Worm (Caenorhabditis elegans) whole organism, young adult: ENCODE measurements around the gene farl-11.

ENCODE experiments used
- B0035.1 ChIP-seq: sonication (generic microtip); optimal IDR thresholded peaks from 2 replicates; lab custom pipeline; 2016; ENCODE audit warnings: missing genetic modification characterization, mild to moderate bottlenecking, missing compliant biosample characterization, missing genotype, missing genetic modification reagents
- B0261.1 ChIP-seq: sonication (generic microtip); optimal IDR thresholded peaks from 2 replicates; lab custom pipeline; 2016; ENCODE audit warnings: mild to moderate bottlenecking, missing genetic modification characterization, moderate library complexity, missing compliant biosample characterization
- B0336.3 ChIP-seq: fragments of 200-800 bp; sonication (Bioruptor generic); IDR thresholded peaks from 2 replicates; pipeline ENCODE4 v1.3.6; 2022; ENCODE audit warnings: missing genetic modification characterization, missing compliant biosample characterization
- C17E4.6 ChIP-seq: fragments of 200-800 bp; sonication (Bioruptor generic); IDR thresholded peaks from 2 replicates; pipeline ENCODE4 v1.3.6; 2022; ENCODE audit warnings: missing genetic modification reagents, missing genetic modification characterization, missing compliant biosample characterization
- F23B12.7 ChIP-seq: sonication (generic microtip); optimal IDR thresholded peaks from 2 replicates; lab custom pipeline; 2017; ENCODE audit warnings: missing genetic modification characterization, mild to moderate bottlenecking, missing compliant biosample characterization, antibody characterized with exemption, moderate library complexity; ENCODE audit not compliant: insufficient read depth
- F57A8.1 ChIP-seq: fragments of 200-800 bp; sonication (Bioruptor generic); optimal IDR thresholded peaks from 2 replicates; lab custom pipeline; 2018; ENCODE audit warnings: mild to moderate bottlenecking, missing genetic modification characterization, moderate library complexity, missing compliant biosample characterization
- K11D2.4 ChIP-seq: fragments of 200-800 bp; sonication (Bioruptor generic); IDR thresholded peaks from 2 replicates; pipeline ENCODE4 v1.3.6; 2022; ENCODE audit warnings: missing genetic modification reagents, missing genetic modification characterization, missing compliant biosample characterization
- T07F8.4 ChIP-seq: sonication (generic microtip); optimal IDR thresholded peaks from 2 replicates; lab custom pipeline; 2016; ENCODE audit warnings: mild to moderate bottlenecking, missing genetic modification characterization, moderate library complexity, missing compliant biosample characterization
- T26A5.8 ChIP-seq: sonication (generic microtip); optimal IDR thresholded peaks from 2 replicates; lab custom pipeline; 2016; ENCODE audit warnings: missing genetic modification characterization, missing compliant biosample characterization
- Y53F4B.3 ChIP-seq: fragments of 200-800 bp; sonication (Bioruptor generic); IDR thresholded peaks from 2 replicates; pipeline ENCODE4 v1.3.6; 2022; ENCODE audit warnings: missing genetic modification reagents, missing genetic modification characterization, missing compliant biosample characterization
- Y56A3A.18 ChIP-seq: fragments of 200-800 bp; sonication (Bioruptor generic); IDR thresholded peaks from 2 replicates; pipeline ENCODE4 v1.3.6; 2022; ENCODE audit warnings: missing genetic modification reagents, missing genetic modification characterization, missing compliant biosample characterization
- akir-1 ChIP-seq: fragments of 200-800 bp; sonication (Bioruptor generic); optimal IDR thresholded peaks from 2 replicates; lab custom pipeline; 2018; ENCODE audit warnings: mild to moderate bottlenecking, missing genetic modification characterization, moderate library complexity, missing compliant biosample characterization
- aptf-3 ChIP-seq: fragments of 200-800 bp; sonication (Bioruptor generic); IDR thresholded peaks from 2 replicates; pipeline ENCODE4 v1.3.6; 2022; ENCODE audit warnings: missing genetic modification characterization, missing compliant biosample characterization
- cebp-1 ChIP-seq, 2 experiments: fragments of 200-800 bp in 1 of 2; sonication (Bioruptor generic) in 1 of 2; sonication (generic microtip) in 1 of 2; IDR thresholded peaks in 1 of 2; optimal IDR thresholded peaks in 1 of 2; 2 replicates each; pipeline versions ENCODE4 v1.3.6 to Lab custom; 2017 to 2022; ENCODE audit warnings: missing compliant biosample characterization in 2 of 2, missing genetic modification characterization in 2 of 2, mild to moderate bottlenecking in 1 of 2, missing genetic modification reagents in 1 of 2, moderate library complexity in 1 of 2
- ceh-100 ChIP-seq: fragments of 200-800 bp; sonication (Bioruptor generic); IDR thresholded peaks from 2 replicates; pipeline ENCODE4 v1.3.6; 2022; ENCODE audit warnings: missing genetic modification reagents, missing genetic modification characterization, missing compliant biosample characterization
- ceh-27 ChIP-seq: fragments of 200-800 bp; sonication (Bioruptor generic); optimal IDR thresholded peaks from 2 replicates; lab custom pipeline; 2018; ENCODE audit warnings: mild to moderate bottlenecking, missing genetic modification characterization, moderate library complexity, missing compliant biosample characterization
- ceh-40 ChIP-seq: fragments of 200-800 bp; sonication (Bioruptor generic); IDR thresholded peaks from 2 replicates; pipeline ENCODE4 v1.3.6; 2022; ENCODE audit warnings: missing genetic modification characterization, missing compliant biosample characterization
- ceh-58 ChIP-seq: fragments of 200-800 bp; sonication (Bioruptor generic); IDR thresholded peaks from 2 replicates; pipeline ENCODE4 v1.3.6; 2022; ENCODE audit warnings: missing genetic modification characterization, missing compliant biosample characterization
- ceh-79 ChIP-seq: sonication (generic microtip); optimal IDR thresholded peaks from 2 replicates; lab custom pipeline; 2017; ENCODE audit warnings: mild to moderate bottlenecking, missing genetic modification characterization, missing compliant biosample characterization
- chd-7 ChIP-seq: sonication (generic microtip); optimal IDR thresholded peaks from 2 replicates; lab custom pipeline; 2016; ENCODE audit warnings: mild to moderate bottlenecking, missing genetic modification characterization, moderate library complexity, missing compliant biosample characterization
- dpl-1 ChIP-seq: fragments of 150-350 bp; optimal IDR thresholded peaks from 2 replicates; lab custom pipeline; 2014; ENCODE audit warnings: missing biosample characterization, missing genetic modification reagents, missing genetic modification characterization
- efl-1 ChIP-seq: fragments of 150-350 bp; optimal IDR thresholded peaks from 2 replicates; lab custom pipeline; 2014; ENCODE audit warnings: missing biosample characterization, missing genetic modification reagents, missing genetic modification characterization
- fkh-3 ChIP-seq: sonication (generic microtip); optimal IDR thresholded peaks from 2 replicates; lab custom pipeline; 2016; ENCODE audit warnings: mild to moderate bottlenecking, missing genetic modification characterization, missing compliant biosample characterization
- gei-17 ChIP-seq: fragments of 200-800 bp; sonication (Bioruptor generic); optimal IDR thresholded peaks from 2 replicates; lab custom pipeline; 2018; ENCODE audit warnings: mild to moderate bottlenecking, missing genetic modification characterization, missing compliant biosample characterization
- him-1 ChIP-seq: sonication (generic microtip); optimal IDR thresholded peaks from 2 replicates; lab custom pipeline; 2016; ENCODE audit warnings: missing genotype, missing genetic modification reagents, missing genetic modification characterization, missing compliant biosample characterization
- hlh-12 ChIP-seq: sonication (generic microtip); optimal IDR thresholded peaks from 2 replicates; lab custom pipeline; 2016; ENCODE audit warnings: missing genetic modification characterization, missing compliant biosample characterization
- hsf-1 ChIP-seq: fragments of 200-800 bp; sonication (Bioruptor generic); IDR thresholded peaks from 2 replicates; pipeline ENCODE4 v1.3.6; 2022; ENCODE audit warnings: missing genetic modification reagents, missing genetic modification characterization, missing compliant biosample characterization
- lin-40 ChIP-seq: sonication (generic microtip); optimal IDR thresholded peaks from 2 replicates; lab custom pipeline; 2016; ENCODE audit warnings: missing genetic modification characterization, mild to moderate bottlenecking, missing compliant biosample characterization, missing genotype, missing genetic modification reagents
- lir-1 ChIP-seq: fragments of 200-800 bp; sonication (Bioruptor generic); conservative IDR thresholded peaks from 2 replicates; pipeline ENCODE4 v1.3.6; 2022; ENCODE audit warnings: missing genetic modification reagents, missing genetic modification characterization, missing compliant biosample characterization
- madf-10 ChIP-seq: sonication (generic microtip); optimal IDR thresholded peaks from 2 replicates; lab custom pipeline; 2016; ENCODE audit warnings: mild to moderate bottlenecking, missing genetic modification characterization, missing compliant biosample characterization
- madf-8 ChIP-seq: fragments of 200-800 bp; sonication (Bioruptor generic); conservative IDR thresholded peaks from 2 replicates; pipeline ENCODE4 v1.3.6; 2022; ENCODE audit warnings: missing genetic modification reagents, missing genetic modification characterization, missing compliant biosample characterization
- nfyb-1 ChIP-seq: fragments of 200-800 bp; sonication (Bioruptor generic); IDR thresholded peaks from 2 replicates; pipeline ENCODE4 v1.3.6; 2022; ENCODE audit warnings: missing genetic modification reagents, missing genetic modification characterization, missing compliant biosample characterization
- nhr-120 ChIP-seq: fragments of 200-800 bp; sonication (Bioruptor generic); IDR thresholded peaks from 2 replicates; pipeline ENCODE4 v1.3.6; 2022; ENCODE audit warnings: missing genetic modification characterization, missing compliant biosample characterization
- nhr-27 ChIP-seq: fragments of 200-800 bp; sonication (Bioruptor generic); optimal IDR thresholded peaks from 2 replicates; lab custom pipeline; 2018; ENCODE audit warnings: mild to moderate bottlenecking, missing genetic modification characterization, moderate library complexity, missing compliant biosample characterization
- nhr-90 ChIP-seq: sonication (generic microtip); optimal IDR thresholded peaks from 2 replicates; lab custom pipeline; 2016; ENCODE audit warnings: missing genotype, mild to moderate bottlenecking, missing genetic modification characterization, missing compliant biosample characterization
- pbrm-1 ChIP-seq: fragments of 200-800 bp; sonication (Bioruptor generic); IDR thresholded peaks from 2 replicates; pipeline ENCODE4 v1.3.6; 2022; ENCODE audit warnings: missing genetic modification reagents, missing genetic modification characterization, missing compliant biosample characterization
- rec-8 ChIP-seq, 2 experiments: sonication (generic microtip); optimal IDR thresholded peaks; 2 replicates each; lab custom pipeline; 2016; ENCODE audit warnings: mild to moderate bottlenecking in 2 of 2, missing genetic modification characterization in 2 of 2, missing genetic modification reagents in 2 of 2, missing genotype in 2 of 2, missing biosample characterization in 1 of 2, missing compliant biosample characterization in 1 of 2, moderate library complexity in 1 of 2
- snpc-1.1 ChIP-seq: sonication (generic microtip); optimal IDR thresholded peaks from 2 replicates; lab custom pipeline; 2017; ENCODE audit warnings: missing genetic modification characterization, mild to moderate bottlenecking, missing compliant biosample characterization, antibody characterized with exemption, moderate library complexity, missing genotype, missing genetic modification reagents; ENCODE audit not compliant: insufficient read depth
- snpc-1.3 ChIP-seq: sonication (generic microtip); optimal IDR thresholded peaks from 2 replicates; lab custom pipeline; 2017; ENCODE audit warnings: missing genetic modification characterization, mild to moderate bottlenecking, missing compliant biosample characterization, antibody characterized with exemption, moderate library complexity, missing genotype, missing genetic modification reagents; ENCODE audit not compliant: insufficient read depth
- snpc-3.4 ChIP-seq: sonication (generic microtip); optimal IDR thresholded peaks from 2 replicates; lab custom pipeline; 2017; ENCODE audit warnings: missing genetic modification characterization, mild to moderate bottlenecking, missing compliant biosample characterization, antibody characterized with exemption, moderate library complexity, missing genotype, missing genetic modification reagents
- snpc-4 ChIP-seq, 5 experiments: fragments of 150-350 bp in 1 of 5; sonication (generic microtip) in 4 of 5; optimal IDR thresholded peaks; 2 replicates each; lab custom pipeline; 2014 to 2018; ENCODE audit warnings: missing genetic modification characterization in 5 of 5, missing biosample characterization in 3 of 5, antibody characterized with exemption in 2 of 5, mild to moderate bottlenecking in 2 of 5, missing compliant biosample characterization in 2 of 5, missing genotype in 2 of 5, moderate library complexity in 2 of 5, missing genetic modification reagents in 1 of 5
- tbx-9 ChIP-seq: sonication (generic microtip); optimal IDR thresholded peaks from 2 replicates; lab custom pipeline; 2016; ENCODE audit warnings: borderline replicate concordance, missing genetic modification characterization, inconsistent platforms, missing compliant biosample characterization
- unc-130 ChIP-seq: sonication (generic microtip); optimal IDR thresholded peaks from 2 replicates; lab custom pipeline; 2016; ENCODE audit warnings: missing genetic modification reagents, missing genetic modification characterization, missing compliant biosample characterization
- ztf-28 ChIP-seq: fragments of 200-800 bp; sonication (Bioruptor generic); IDR thresholded peaks from 2 replicates; pipeline ENCODE4 v1.3.6; 2022; ENCODE audit warnings: missing genetic modification reagents, missing genetic modification characterization, missing compliant biosample characterization
- ztf-6 ChIP-seq: fragments of 200-800 bp; sonication (Bioruptor generic); IDR thresholded peaks from 2 replicates; pipeline ENCODE4 v1.3.6; 2022; ENCODE audit warnings: missing genetic modification reagents, missing genetic modification characterization, missing compliant biosample characterization

farl-11 gene

DNA sequence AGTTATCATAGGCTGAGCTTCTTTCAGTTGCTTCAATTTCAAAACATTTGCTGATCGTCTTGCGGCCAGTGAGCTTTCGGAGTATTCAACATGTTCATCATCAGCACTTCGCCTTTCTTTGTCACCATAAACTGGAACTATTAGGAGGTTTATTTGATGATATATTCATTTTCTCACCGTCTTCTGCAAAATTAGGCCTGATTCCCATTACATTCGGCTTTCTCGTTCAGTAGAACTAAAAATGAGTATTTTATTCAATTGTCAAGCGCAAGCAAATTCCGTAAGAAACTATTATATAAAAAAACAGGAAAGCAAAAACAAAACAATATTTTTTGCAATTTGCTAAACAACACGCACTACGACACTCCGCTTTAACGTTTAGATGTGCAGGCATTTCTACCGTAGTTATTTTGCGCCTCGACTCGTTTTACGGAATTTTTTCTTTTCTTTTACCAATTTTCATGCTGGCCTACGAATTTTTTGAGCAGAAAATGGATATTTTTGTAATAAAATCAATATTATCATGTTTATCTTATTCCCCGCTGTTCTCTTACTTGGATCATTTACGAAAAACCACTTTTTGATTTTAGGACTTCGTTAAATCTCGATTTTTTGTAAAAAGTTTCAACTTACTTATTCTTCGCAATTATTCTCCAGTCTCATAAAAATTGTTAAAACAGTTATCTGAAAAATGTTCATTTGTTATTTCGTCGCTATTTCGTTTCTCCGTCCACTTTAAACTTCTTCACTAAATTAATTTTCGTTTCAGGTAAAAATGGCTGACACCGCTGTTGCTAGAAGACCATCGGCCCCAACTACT is at the start of gene farl-11, which contains the start of gene rpl-33:
TSS of gene farl-11 (minus strand) at position 242 of the 820 bp plus-strand sequence.
TSS of gene rpl-33 (plus strand) at position 770 of the 820 bp plus-strand sequence.
- TF ChIP-seq B0261.1 (tag; lab: Kevin White, UChicago) (no peak), rec-8 (tag; optimal IDR thresholded peaks at IDR 0.05; lab: Kevin White, UChicago) (no peak), snpc-4 (GFP tag; optimal IDR thresholded peaks at IDR 0.05; lab: Kevin White, UChicago) (no peak), snpc-4 (tag; optimal IDR thresholded peaks at IDR 0.05; lab: Kevin White, UChicago) (peak in 3 of 4 experiments; percentile 33 to 65 (median 33)), K11D2.4 (no peak), nhr-27 (tag; lab: Kevin White, UChicago) (no peak), nfyb-1 (no peak), Y53F4B.3 (GFP tag; lab: Robert Waterston, UW) (no peak), madf-10 (tag; lab: Kevin White, UChicago) (no peak), snpc-1.3 (tag; lab: Kevin White, UChicago) (peak; percentile 59), dpl-1 (GFP tag; lab: Kevin White, UChicago) (no peak), him-1 (tag; lab: Kevin White, UChicago) (no peak), cebp-1 (GFP tag; IDR thresholded peaks at IDR 0.05; lab: Robert Waterston, UW) (no peak), cebp-1 (tag; optimal IDR thresholded peaks at IDR 0.05; lab: Kevin White, UChicago) (peak; percentile 43), ceh-27 (GFP tag; lab: Kevin White, UChicago) (peak; percentile 25), nhr-120 (GFP tag; lab: Robert Waterston, UW) (no peak), lin-40 (tag; lab: Kevin White, UChicago) (peak; percentile 25), B0336.3 (GFP tag; lab: Robert Waterston, UW) (no peak), F23B12.7 (tag; lab: Kevin White, UChicago) (peak; percentile 89), snpc-3.4 (tag; lab: Kevin White, UChicago) (no peak), ceh-58 (no peak), snpc-1.1 (tag; lab: Kevin White, UChicago) (no peak), fkh-3 (tag; lab: Kevin White, UChicago) (no peak), T26A5.8 (tag; lab: Kevin White, UChicago) (no peak), lir-1 (GFP tag; lab: Robert Waterston, UW) (no peak), ztf-6 (GFP tag; lab: Robert Waterston, UW) (no peak), aptf-3 (GFP tag; lab: Robert Waterston, UW) (no peak), gei-17 (no peak), hlh-12 (no peak), chd-7 (tag; lab: Kevin White, UChicago) (no peak), unc-130 (GFP tag; lab: Kevin White, UChicago) (no peak), ceh-100 (GFP tag; lab: Robert Waterston, UW) (no peak; the same call in 1 of the 2 replicates), tbx-9 (tag; lab: Kevin White, UChicago) (no peak), akir-1 (GFP tag; lab: Kevin White, UChicago) (no peak), pbrm-1 (GFP tag; lab: Robert Waterston, UW) (0 out of 2 replicates have a peak, but pooled peaks have one; percentile 17), B0035.1 (no peak), F57A8.1 (GFP tag; lab: Kevin White, UChicago) (no peak), Y56A3A.18 (no peak), hsf-1 (no peak), C17E4.6 (GFP tag; lab: Robert Waterston, UW) (no peak), ceh-79 (tag; lab: Kevin White, UChicago) (no peak), ztf-28 (GFP tag; lab: Robert Waterston, UW) (no peak), ceh-40 (GFP tag; lab: Robert Waterston, UW) (no peak), T07F8.4 (tag; lab: Kevin White, UChicago) (no peak), nhr-90 (tag; lab: Kevin White, UChicago) (no peak), madf-8 (no peak), efl-1 (peak; percentile 18)
